Fruit fly (Drosophila melanogaster) S2 (cell line): ENCODE results near the gene tsh.

Source experiments
- CG8478 ChIP-seq: fragments of >200 bp; optimal IDR thresholded peaks from 2 replicates; lab custom pipeline; 2018
- CTCF ChIP-seq, 2 experiments: fragments of >200 bp; optimal IDR thresholded peaks; 2 replicates each; lab custom pipeline; 2018

- no peak for TF ChIP-seq CTCF (optimal IDR thresholded peaks at IDR 0.05; lab: Kevin White, UChicago)
- no peak for TF ChIP-seq CG8478 (lab: Kevin White, UChicago)
These were observed 48.6 kb downstream of the tsh start for dm6 chr2L:21877006-21877405.
